Fruit fly (Drosophila melanogaster) whole organism, embryonic: Measurements from ENCODE around the gene CG5644.

Experiments
- Abd-B ChIP-seq: fragments of 200-800 bp; sonication (Bioruptor generic); optimal IDR thresholded peaks from 2 replicates; lab custom pipeline; 2018; ENCODE audit warnings: missing biosample characterization, mild to moderate bottlenecking, missing genetic modification characterization, moderate library complexity
- Adf1 ChIP-seq: fragments of 200-800 bp; sonication (Bioruptor generic); IDR thresholded peaks from 2 replicates; pipeline ENCODE4 v1.3.6; 2022; ENCODE audit warnings: missing biosample characterization, missing genetic modification characterization
- Atf-2 ChIP-seq: fragments of 200-800 bp; sonication (Bioruptor generic); optimal IDR thresholded peaks from 2 replicates; lab custom pipeline; 2016; ENCODE audit warnings: missing biosample characterization, missing genetic modification characterization
- CG10543 ChIP-seq: fragments of 200-800 bp; sonication (Bioruptor generic); optimal IDR thresholded peaks from 3 replicates; lab custom pipeline; 2017; ENCODE audit warnings: missing biosample characterization, mild to moderate bottlenecking, missing genetic modification characterization, moderate library complexity
- CG12769 ChIP-seq: fragments of 200-800 bp; sonication (Bioruptor generic); optimal IDR thresholded peaks from 2 replicates; lab custom pipeline; 2019; ENCODE audit warnings: missing biosample characterization, mild to moderate bottlenecking, missing genetic modification characterization, moderate library complexity
- CG13287 ChIP-seq: fragments of 200-800 bp; sonication (Bioruptor generic); IDR thresholded peaks from 2 replicates; pipeline ENCODE4 v1.3.6; 2022; ENCODE audit warnings: missing biosample characterization, missing genetic modification characterization; ENCODE audit not compliant: partially characterized antibody
- CG15479 ChIP-seq: fragments of 200-800 bp; sonication (Bioruptor generic); optimal IDR thresholded peaks from 3 replicates; lab custom pipeline; 2019; ENCODE audit warnings: missing biosample characterization, mild to moderate bottlenecking, missing genetic modification characterization, moderate library complexity
- CG17829 ChIP-seq: fragments of 200-800 bp; optimal IDR thresholded peaks from 2 replicates; lab custom pipeline; 2019; ENCODE audit warnings: missing biosample characterization, mild to moderate bottlenecking, missing genetic modification characterization, moderate library complexity
- CG1832 ChIP-seq: fragments of 200-800 bp; sonication (Bioruptor generic); optimal IDR thresholded peaks from 2 replicates; lab custom pipeline; 2017; ENCODE audit warnings: missing biosample characterization, mild to moderate bottlenecking, missing genetic modification characterization, inconsistent platforms
- CG31224 ChIP-seq: fragments of 200-800 bp; sonication (Bioruptor generic); IDR thresholded peaks from 2 replicates; pipeline ENCODE4 v1.3.6; 2022; ENCODE audit warnings: missing biosample characterization, missing genetic modification characterization
- CG32767 ChIP-seq: fragments of 200-800 bp; sonication (Bioruptor generic); IDR thresholded peaks from 2 replicates; pipeline ENCODE4 v1.3.6; 2022; ENCODE audit warnings: missing biosample characterization, missing genetic modification characterization
- CG34224 ChIP-seq: fragments of 200-800 bp; sonication (Bioruptor generic); IDR thresholded peaks from 3 replicates; pipeline ENCODE4 v1.3.6; 2022; ENCODE audit warnings: missing biosample characterization, missing genetic modification characterization; ENCODE audit not compliant: partially characterized antibody
- CG34376 ChIP-seq: fragments of 200-800 bp; sonication (Bioruptor generic); optimal IDR thresholded peaks from 2 replicates; lab custom pipeline; 2018; ENCODE audit warnings: missing biosample characterization, mild to moderate bottlenecking, missing genetic modification characterization
- CG3726 ChIP-seq: fragments of 200-800 bp; sonication (Bioruptor generic); IDR thresholded peaks from 3 replicates; pipeline ENCODE4, ENCODE4 v1.3.6; 2022; ENCODE audit warnings: missing biosample characterization, missing genetic modification characterization
- CG4730 ChIP-seq: fragments of 200-800 bp; sonication (Bioruptor generic); IDR thresholded peaks from 2 replicates; pipeline ENCODE4 v1.3.6; 2022; ENCODE audit warnings: missing biosample characterization, missing genetic modification characterization
- CG6175 ChIP-seq: fragments of 200-800 bp; sonication (Bioruptor generic); IDR thresholded peaks from 3 replicates; pipeline ENCODE4 v1.3.6; 2022; ENCODE audit warnings: missing biosample characterization, missing genetic modification characterization
- CG7556 ChIP-seq: fragments of 200-800 bp; sonication (Bioruptor generic); optimal IDR thresholded peaks from 2 replicates; lab custom pipeline; 2017; ENCODE audit warnings: missing biosample characterization, mild to moderate bottlenecking, missing genetic modification characterization
- CG9437 ChIP-seq: fragments of 200-800 bp; sonication (Bioruptor generic); optimal IDR thresholded peaks from 2 replicates; lab custom pipeline; 2018; ENCODE audit warnings: missing biosample characterization, mild to moderate bottlenecking, missing genetic modification characterization
- Elba2 ChIP-seq: fragments of 200-800 bp; sonication (Bioruptor generic); optimal IDR thresholded peaks from 3 replicates; lab custom pipeline; 2016; ENCODE audit warnings: missing biosample characterization, missing genetic modification characterization
- Ets65A ChIP-seq: fragments of 200-800 bp; sonication (Bioruptor generic); peaks from one replicate; lab custom pipeline; 2016; ENCODE audit warnings: missing biosample characterization, missing genetic modification characterization
- GATAe ChIP-seq: fragments of 200-800 bp; sonication (Bioruptor generic); conservative IDR thresholded peaks from 2 replicates; pipeline ENCODE4 v1.3.6; 2022; ENCODE audit warnings: missing biosample characterization, missing genetic modification characterization
- H2.0 ChIP-seq: fragments of 200-800 bp; sonication (Bioruptor generic); IDR thresholded peaks from 2 replicates; pipeline ENCODE4 v1.3.6; 2022; ENCODE audit warnings: missing biosample characterization, missing genetic modification characterization
- HLH4C ChIP-seq: fragments of 200-800 bp; sonication (Bioruptor generic); IDR thresholded peaks from 3 replicates; pipeline ENCODE4 v1.3.6; 2022; ENCODE audit warnings: missing biosample characterization, missing genetic modification characterization; ENCODE audit not compliant: partially characterized antibody
- Jarid2 ChIP-seq: fragments of 200-800 bp; sonication (Bioruptor generic); optimal IDR thresholded peaks from 3 replicates; lab custom pipeline; 2017; ENCODE audit warnings: mild to moderate bottlenecking, missing biosample characterization, missing genetic modification reagents, missing genetic modification characterization
- NFAT ChIP-seq: fragments of 200-800 bp; sonication (Bioruptor generic); IDR thresholded peaks from 2 replicates; pipeline ENCODE4 v1.3.6; 2022; ENCODE audit warnings: missing biosample characterization, missing genetic modification characterization
- Nf-YA ChIP-seq: fragments of 200-800 bp; sonication (Bioruptor generic); IDR thresholded peaks from 2 replicates; pipeline ENCODE4 v1.3.6; 2022; ENCODE audit warnings: missing biosample characterization, missing genetic modification characterization
- Nf-YB ChIP-seq: fragments of 200-800 bp; sonication (Bioruptor generic); optimal IDR thresholded peaks from 3 replicates; lab custom pipeline; 2019; ENCODE audit warnings: missing biosample characterization, mild to moderate bottlenecking, missing genetic modification characterization, moderate library complexity
- Nf-YC ChIP-seq: fragments of 200-800 bp; optimal IDR thresholded peaks from 3 replicates; lab custom pipeline; 2019; ENCODE audit warnings: missing biosample characterization, mild to moderate bottlenecking, missing genetic modification characterization, moderate library complexity
- Ptx1 ChIP-seq: fragments of 200-800 bp; sonication (Bioruptor generic); IDR thresholded peaks from 2 replicates; pipeline ENCODE4 v1.3.6; 2022; ENCODE audit warnings: missing biosample characterization, missing genetic modification characterization
- Scr ChIP-seq: fragments of 200-800 bp; sonication (Bioruptor generic); IDR thresholded peaks from 2 replicates; pipeline ENCODE4 v1.3.6; 2022; ENCODE audit warnings: missing biosample characterization, missing genetic modification characterization; ENCODE audit not compliant: partially characterized antibody
- Stat92E ChIP-seq, 3 experiments: fragments of >200 bp in 2 of 3; fragments of 200-800 bp in 1 of 3; sonication (Bioruptor generic) in 1 of 3; optimal IDR thresholded peaks; 2 replicates each; lab custom pipeline; 2017 to 2019; ENCODE audit warnings: missing biosample characterization in 3 of 3, missing genetic modification characterization in 3 of 3, mild to moderate bottlenecking in 1 of 3, moderate library complexity in 1 of 3
- Trl ChIP-seq, 3 experiments: fragments of >200 bp in 2 of 3; fragments of 200-800 bp in 1 of 3; sonication (Bioruptor generic) in 1 of 3; optimal IDR thresholded peaks; 2 replicates in 1 of 3; 3 replicates in 2 of 3; lab custom pipeline; 2016 to 2017; ENCODE audit warnings: missing biosample characterization in 1 of 3, missing genetic modification characterization in 1 of 3
- YL-1 ChIP-seq: fragments of 200-800 bp; sonication (Bioruptor generic); optimal IDR thresholded peaks from 3 replicates; lab custom pipeline; 2017; ENCODE audit warnings: missing biosample characterization, mild to moderate bottlenecking, missing genetic modification characterization
- ash1 ChIP-seq: fragments of 200-800 bp; sonication (Bioruptor generic); optimal IDR thresholded peaks from 2 replicates; lab custom pipeline; 2018; ENCODE audit warnings: missing biosample characterization, mild to moderate bottlenecking, missing genetic modification characterization
- bbx ChIP-seq: fragments of 200-800 bp; sonication (Bioruptor generic); IDR thresholded peaks from 2 replicates; pipeline ENCODE4 v1.3.6; 2022; ENCODE audit warnings: missing biosample characterization, missing genetic modification characterization; ENCODE audit not compliant: partially characterized antibody
- chif ChIP-seq, 2 experiments: fragments of 200-800 bp; sonication (Bioruptor generic); optimal IDR thresholded peaks; 3 replicates each; lab custom pipeline; 2016; ENCODE audit warnings: missing biosample characterization in 2 of 2, missing genetic modification characterization in 2 of 2
- dmrt99B ChIP-seq: fragments of 200-800 bp; sonication (Bioruptor generic); optimal IDR thresholded peaks from 2 replicates; lab custom pipeline; 2018; ENCODE audit warnings: missing biosample characterization, mild to moderate bottlenecking, missing genetic modification characterization, moderate library complexity
- ftz-f1 ChIP-seq: fragments of 200-800 bp; sonication (Bioruptor generic); optimal IDR thresholded peaks from 2 replicates; lab custom pipeline; 2016; ENCODE audit warnings: missing biosample characterization, missing genetic modification characterization
- grn ChIP-seq: fragments of 200-800 bp; sonication (Bioruptor generic); optimal IDR thresholded peaks from 3 replicates; lab custom pipeline; 2017; ENCODE audit warnings: missing biosample characterization, missing genetic modification characterization
- hbn ChIP-seq: fragments of 200-800 bp; sonication (Bioruptor generic); IDR thresholded peaks from 2 replicates; pipeline ENCODE4 v1.3.6; 2022; ENCODE audit warnings: missing biosample characterization, missing genetic modification characterization; ENCODE audit not compliant: partially characterized antibody
- nerfin-2 ChIP-seq: fragments of 200-800 bp; sonication (Bioruptor generic); IDR thresholded peaks from 2 replicates; pipeline ENCODE4 v1.3.6; 2022; ENCODE audit warnings: missing biosample characterization, missing genetic modification characterization; ENCODE audit not compliant: partially characterized antibody
- oc ChIP-seq: fragments of 200-800 bp; sonication (Bioruptor generic); optimal IDR thresholded peaks from 2 replicates; lab custom pipeline; 2018; ENCODE audit warnings: missing biosample characterization, mild to moderate bottlenecking, missing genetic modification characterization, moderate library complexity
- psq ChIP-seq: fragments of 200-800 bp; sonication (Bioruptor generic); optimal IDR thresholded peaks from 2 replicates; lab custom pipeline; 2017; ENCODE audit warnings: missing biosample characterization, missing genetic modification characterization
- sna ChIP-seq: fragments of 200-800 bp; sonication (Bioruptor generic); IDR thresholded peaks from 2 replicates; pipeline ENCODE4 v1.3.6; 2022; ENCODE audit warnings: missing biosample characterization, missing genetic modification characterization; ENCODE audit not compliant: partially characterized antibody
- yki ChIP-seq: fragments of >200 bp; optimal IDR thresholded peaks from 3 replicates; lab custom pipeline; 2018

CG5644 gene

dm6 chr3L:9004788-9005246, 25.1 kb upstream of the CG5644 start, which contains the start of gene Doc3 (continued):
- TF ChIP-seq Nf-YB (GFP tag; lab: Kevin White, UChicago), result peak; percentile 100
- peak; percentile 67; the same call in 1 of the 3 replicates for TF ChIP-seq CG6175 (GFP tag; lab: Robert Waterston, UW)
- no peak for TF ChIP-seq Elba2 (GFP tag; lab: Kevin White, UChicago)
- peak; percentile 68 for TF ChIP-seq CG17829
- TF ChIP-seq Abd-B (GFP tag; lab: Kevin White, UChicago), result no peak
- TF ChIP-seq CG15479 (GFP tag; lab: Kevin White, UChicago), result peak; percentile 92
- TF ChIP-seq GATAe (GFP tag; lab: Robert Waterston, UW), result peak; percentile 82
- TF ChIP-seq CG4730, result no peak
- no peak for TF ChIP-seq H2.0 (GFP tag; lab: Robert Waterston, UW)
- TF ChIP-seq CG1832 (GFP tag; lab: Kevin White, UChicago), result peak; percentile 92
- TF ChIP-seq psq (GFP tag; lab: Kevin White, UChicago), result no peak
- peak; percentile 75 for TF ChIP-seq grn (GFP tag; lab: Kevin White, UChicago)
- peak; percentile 79 for TF ChIP-seq CG12769
- TF ChIP-seq CG31224 (GFP tag; lab: Robert Waterston, UW), result no peak
- TF ChIP-seq chif (GFP tag; optimal IDR thresholded peaks at IDR 0.05; lab: Kevin White, UChicago), result no peak
- TF ChIP-seq CG7556, result no peak
- TF ChIP-seq CG10543, result peak; percentile 70
- TF ChIP-seq Scr (GFP tag; lab: Robert Waterston, UW), result peak; percentile 35; the same call in 1 of the 2 replicates
- no peak for TF ChIP-seq sna (GFP tag; lab: Robert Waterston, UW)
- TF ChIP-seq Ets65A (GFP tag; lab: Kevin White, UChicago), result peak; percentile 67
- no peak for TF ChIP-seq hbn (GFP tag; lab: Robert Waterston, UW)
- TF ChIP-seq NFAT (GFP tag; lab: Robert Waterston, UW), result no peak
- peak; percentile 85 for TF ChIP-seq ftz-f1 (GFP tag; lab: Kevin White, UChicago)
- TF ChIP-seq nerfin-2 (GFP tag; lab: Robert Waterston, UW), result no peak
- TF ChIP-seq Jarid2 (GFP tag; lab: Kevin White, UChicago), result peak; percentile 44
- TF ChIP-seq CG9437, result peak; percentile 27
- peak; percentile 52; the same call in 1 of the 2 replicates for TF ChIP-seq Adf1
- no peak for TF ChIP-seq yki
- peak; percentile 98 for TF ChIP-seq Nf-YA (GFP tag; lab: Robert Waterston, UW)
- TF ChIP-seq Stat92E (GFP tag; optimal IDR thresholded peaks at IDR 0.05; lab: Kevin White, UChicago), result peak in 1 of 3 experiments; percentile 97
- TF ChIP-seq CG3726 (GFP tag; lab: Robert Waterston, UW), result no peak
- 0 out of 3 replicates have a peak, but pooled peaks have one; percentile 17 for TF ChIP-seq CG34224 (GFP tag; lab: Robert Waterston, UW)
- peak; percentile 49 to 60 for TF ChIP-seq Trl (optimal IDR thresholded peaks at IDR 0.05; lab: Kevin White, UChicago)
- no peak for TF ChIP-seq Trl (GFP tag; optimal IDR thresholded peaks at IDR 0.05; lab: Kevin White, UChicago)
- peak; percentile 38; the same call in 1 of the 2 replicates for TF ChIP-seq CG32767 (GFP tag; lab: Robert Waterston, UW)
- TF ChIP-seq Atf-2, result no peak
- TF ChIP-seq ash1 (GFP tag; lab: Kevin White, UChicago), result no peak
- TF ChIP-seq HLH4C (GFP tag; lab: Robert Waterston, UW), result 0 out of 3 replicates have a peak, but pooled peaks have one; percentile 41
- no peak for TF ChIP-seq CG34376 (GFP tag; lab: Kevin White, UChicago)
- TF ChIP-seq dmrt99B (tag; lab: Kevin White, UChicago), result no peak
- TF ChIP-seq bbx (GFP tag; lab: Robert Waterston, UW), result 0 out of 2 replicates have a peak, but pooled peaks have one; percentile 36
- TF ChIP-seq CG13287 (GFP tag; lab: Robert Waterston, UW), result peak; percentile 37; the same call in 1 of the 2 replicates
- no peak for TF ChIP-seq Ptx1 (GFP tag; lab: Robert Waterston, UW)
- peak; percentile 59 for TF ChIP-seq oc (tag; lab: Kevin White, UChicago)
- TF ChIP-seq YL-1 (GFP tag; lab: Kevin White, UChicago), result no peak
- peak; percentile 99 for TF ChIP-seq Nf-YC (tag; lab: Kevin White, UChicago)
